Worm (Caenorhabditis elegans) whole organism, young adult: ENCODE measurements around the gene K08E5.5.

Source experiments
- B0261.1 ChIP-seq: sonication (generic microtip); optimal IDR thresholded peaks from 2 replicates; lab custom pipeline; 2016; ENCODE audit warnings: mild to moderate bottlenecking, missing genetic modification characterization, moderate library complexity, missing compliant biosample characterization
- D2030.7 ChIP-seq: fragments of 200-800 bp; sonication (Bioruptor generic); IDR thresholded peaks from 2 replicates; pipeline ENCODE4 v1.3.6; 2022; ENCODE audit warnings: missing genetic modification reagents, missing genetic modification characterization, missing compliant biosample characterization
- F23B12.7 ChIP-seq: sonication (generic microtip); optimal IDR thresholded peaks from 2 replicates; lab custom pipeline; 2017; ENCODE audit warnings: missing genetic modification characterization, mild to moderate bottlenecking, missing compliant biosample characterization, antibody characterized with exemption, moderate library complexity; ENCODE audit not compliant: insufficient read depth
- F33H1.4 ChIP-seq: fragments of 200-800 bp; sonication (Bioruptor generic); IDR thresholded peaks from 2 replicates; pipeline ENCODE4 v1.3.6; 2022; ENCODE audit warnings: missing genetic modification reagents, missing genetic modification characterization, missing compliant biosample characterization
- F49E8.2 ChIP-seq: sonication (generic microtip); optimal IDR thresholded peaks from 3 replicates; lab custom pipeline; 2017; ENCODE audit warnings: missing genetic modification characterization, mild to moderate bottlenecking, missing compliant biosample characterization, antibody characterized with exemption, moderate library complexity; ENCODE audit not compliant: insufficient read depth
- K11D2.4 ChIP-seq: fragments of 200-800 bp; sonication (Bioruptor generic); IDR thresholded peaks from 2 replicates; pipeline ENCODE4 v1.3.6; 2022; ENCODE audit warnings: missing genetic modification reagents, missing genetic modification characterization, missing compliant biosample characterization
- K12H6.12 ChIP-seq: fragments of 200-800 bp; sonication (Bioruptor generic); optimal IDR thresholded peaks from 2 replicates; lab custom pipeline; 2018; ENCODE audit warnings: mild to moderate bottlenecking, missing genetic modification characterization, missing compliant biosample characterization
- Y95B8A.8 ChIP-seq: fragments of 200-800 bp; sonication (Bioruptor generic); IDR thresholded peaks from 2 replicates; pipeline ENCODE4 v1.3.6; 2022; ENCODE audit warnings: missing genetic modification reagents, missing genetic modification characterization, missing compliant biosample characterization
- akir-1 ChIP-seq: fragments of 200-800 bp; sonication (Bioruptor generic); optimal IDR thresholded peaks from 2 replicates; lab custom pipeline; 2018; ENCODE audit warnings: mild to moderate bottlenecking, missing genetic modification characterization, moderate library complexity, missing compliant biosample characterization
- ama-1 ChIP-seq, 3 experiments: fragments of 150-350 bp in 1 of 3; sonication (generic microtip) in 2 of 3; optimal IDR thresholded peaks; 2 replicates each; lab custom pipeline; 2014 to 2018; ENCODE audit warnings: missing biosample characterization in 2 of 3, missing genetic modification characterization in 2 of 3, missing genetic modification reagents in 2 of 3
- aptf-3 ChIP-seq: fragments of 200-800 bp; sonication (Bioruptor generic); IDR thresholded peaks from 2 replicates; pipeline ENCODE4 v1.3.6; 2022; ENCODE audit warnings: missing genetic modification characterization, missing compliant biosample characterization
- attf-5 ChIP-seq: fragments of 200-800 bp; sonication (Bioruptor generic); optimal IDR thresholded peaks from 2 replicates; lab custom pipeline; 2018; ENCODE audit warnings: mild to moderate bottlenecking, missing genetic modification characterization, missing compliant biosample characterization
- bed-2 ChIP-seq: fragments of 200-800 bp; sonication (Bioruptor generic); IDR thresholded peaks from 2 replicates; pipeline ENCODE4 v1.3.6; 2022; ENCODE audit warnings: missing genetic modification reagents, missing genetic modification characterization, missing compliant biosample characterization
- ceh-100 ChIP-seq: fragments of 200-800 bp; sonication (Bioruptor generic); IDR thresholded peaks from 2 replicates; pipeline ENCODE4 v1.3.6; 2022; ENCODE audit warnings: missing genetic modification reagents, missing genetic modification characterization, missing compliant biosample characterization
- ceh-27 ChIP-seq: fragments of 200-800 bp; sonication (Bioruptor generic); optimal IDR thresholded peaks from 2 replicates; lab custom pipeline; 2018; ENCODE audit warnings: mild to moderate bottlenecking, missing genetic modification characterization, moderate library complexity, missing compliant biosample characterization
- ceh-91 ChIP-seq: fragments of 200-800 bp; sonication (Bioruptor generic); IDR thresholded peaks from 2 replicates; pipeline ENCODE4 v1.3.6; 2022; ENCODE audit warnings: missing genetic modification reagents, missing genetic modification characterization, missing compliant biosample characterization
- die-1 ChIP-seq: sonication (generic microtip); optimal IDR thresholded peaks from 2 replicates; lab custom pipeline; 2016; ENCODE audit warnings: missing genotype, mild to moderate bottlenecking, missing genetic modification characterization, missing compliant biosample characterization
- dox-1 ChIP-seq: fragments of 200-800 bp; sonication (Bioruptor generic); IDR thresholded peaks from 2 replicates; pipeline ENCODE4 v1.3.6; 2022; ENCODE audit warnings: missing genetic modification reagents, missing genetic modification characterization, missing compliant biosample characterization
- dpl-1 ChIP-seq: fragments of 150-350 bp; optimal IDR thresholded peaks from 2 replicates; lab custom pipeline; 2014; ENCODE audit warnings: missing biosample characterization, missing genetic modification reagents, missing genetic modification characterization
- efl-1 ChIP-seq: fragments of 150-350 bp; optimal IDR thresholded peaks from 2 replicates; lab custom pipeline; 2014; ENCODE audit warnings: missing biosample characterization, missing genetic modification reagents, missing genetic modification characterization
- let-526 ChIP-seq: fragments of 200-800 bp; sonication (Bioruptor generic); IDR thresholded peaks from 2 replicates; pipeline ENCODE4 v1.3.6; 2022; ENCODE audit warnings: missing genetic modification reagents, missing genetic modification characterization, missing compliant biosample characterization
- let-607 ChIP-seq, 2 experiments: fragments of 200-800 bp in 1 of 2; sonication (Bioruptor generic) in 1 of 2; sonication (generic microtip) in 1 of 2; optimal IDR thresholded peaks; 2 replicates each; lab custom pipeline; 2016 to 2018; ENCODE audit warnings: mild to moderate bottlenecking in 2 of 2, missing compliant biosample characterization in 2 of 2, missing genetic modification characterization in 2 of 2, moderate library complexity in 2 of 2, missing genotype in 1 of 2
- lin-26 ChIP-seq: fragments of 200-800 bp; sonication (Bioruptor generic); IDR thresholded peaks from 2 replicates; pipeline ENCODE4 v1.3.6; 2022; ENCODE audit warnings: missing genetic modification reagents, missing genetic modification characterization, missing compliant biosample characterization
- lin-35 ChIP-seq, 3 experiments: fragments of 150-350 bp in 2 of 3; sonication (generic microtip) in 1 of 3; optimal IDR thresholded peaks; 2 replicates each; lab custom pipeline; 2014 to 2018; ENCODE audit warnings: missing biosample characterization in 3 of 3, missing genetic modification characterization in 3 of 3, missing genetic modification reagents in 3 of 3
- lsl-1 ChIP-seq: fragments of 200-800 bp; sonication (Bioruptor generic); optimal IDR thresholded peaks from 2 replicates; lab custom pipeline; 2018; ENCODE audit warnings: mild to moderate bottlenecking, missing genetic modification characterization, moderate library complexity, missing compliant biosample characterization
- madf-10 ChIP-seq: sonication (generic microtip); optimal IDR thresholded peaks from 2 replicates; lab custom pipeline; 2016; ENCODE audit warnings: mild to moderate bottlenecking, missing genetic modification characterization, missing compliant biosample characterization
- madf-3 ChIP-seq: fragments of 200-800 bp; sonication (Bioruptor generic); IDR thresholded peaks from 2 replicates; pipeline ENCODE4 v1.3.6; 2022; ENCODE audit warnings: missing genetic modification reagents, missing genetic modification characterization, missing compliant biosample characterization
- madf-6 ChIP-seq: fragments of 200-800 bp; sonication (Bioruptor generic); IDR thresholded peaks from 2 replicates; pipeline ENCODE4 v1.3.6; 2022; ENCODE audit warnings: missing genetic modification reagents, missing genetic modification characterization, missing compliant biosample characterization
- madf-8 ChIP-seq: fragments of 200-800 bp; sonication (Bioruptor generic); conservative IDR thresholded peaks from 2 replicates; pipeline ENCODE4 v1.3.6; 2022; ENCODE audit warnings: missing genetic modification reagents, missing genetic modification characterization, missing compliant biosample characterization
- mcd-1 ChIP-seq: fragments of 200-800 bp; sonication (Bioruptor generic); IDR thresholded peaks from 2 replicates; pipeline ENCODE4 v1.3.6; 2022; ENCODE audit warnings: missing genetic modification reagents, missing genetic modification characterization, missing compliant biosample characterization
- mel-28 ChIP-seq: sonication (generic microtip); optimal IDR thresholded peaks from 2 replicates; lab custom pipeline; 2016; ENCODE audit warnings: borderline replicate concordance, mild to moderate bottlenecking, missing genetic modification characterization, missing compliant biosample characterization
- mes-4 ChIP-seq: sonication (generic microtip); optimal IDR thresholded peaks from 2 replicates; lab custom pipeline; 2016; ENCODE audit warnings: missing genotype, missing genetic modification characterization, missing compliant biosample characterization
- nfya-2 ChIP-seq: fragments of 200-800 bp; sonication (Bioruptor generic); IDR thresholded peaks from 2 replicates; pipeline ENCODE4 v1.3.6; 2022; ENCODE audit warnings: missing genetic modification reagents, missing genetic modification characterization, missing compliant biosample characterization
- nhr-80 ChIP-seq: sonication (generic microtip); optimal IDR thresholded peaks from 2 replicates; lab custom pipeline; 2016; ENCODE audit warnings: missing genetic modification characterization, missing compliant biosample characterization
- snpc-3.4 ChIP-seq: sonication (generic microtip); optimal IDR thresholded peaks from 2 replicates; lab custom pipeline; 2017; ENCODE audit warnings: missing genetic modification characterization, mild to moderate bottlenecking, missing compliant biosample characterization, antibody characterized with exemption, moderate library complexity, missing genotype, missing genetic modification reagents
- somi-1 ChIP-seq: fragments of 200-800 bp; sonication (Bioruptor generic); optimal IDR thresholded peaks from 2 replicates; lab custom pipeline; 2018; ENCODE audit warnings: mild to moderate bottlenecking, missing genetic modification characterization, missing compliant biosample characterization
- tlf-1 ChIP-seq: fragments of 200-800 bp; sonication (Bioruptor generic); optimal IDR thresholded peaks from 2 replicates; lab custom pipeline; 2018; ENCODE audit warnings: mild to moderate bottlenecking, missing genetic modification characterization, missing compliant biosample characterization
- unc-130 ChIP-seq: sonication (generic microtip); optimal IDR thresholded peaks from 2 replicates; lab custom pipeline; 2016; ENCODE audit warnings: missing genetic modification reagents, missing genetic modification characterization, missing compliant biosample characterization
- ztf-26 ChIP-seq: sonication (generic microtip); optimal IDR thresholded peaks from 2 replicates; lab custom pipeline; 2017; ENCODE audit warnings: missing genetic modification characterization, missing compliant biosample characterization

Gene K08E5.5

ce11 chrIII:10209703-10210102, 49.4 kb upstream of the K08E5.5 start, which contains the start of gene T20G5.9 (continued):
- TF ChIP-seq somi-1 (GFP tag; lab: Kevin White, UChicago) (no peak), B0261.1 (tag; lab: Kevin White, UChicago) (no peak), madf-8 (peak; percentile 72), unc-130 (GFP tag; lab: Kevin White, UChicago) (no peak), K11D2.4 (GFP tag; lab: Robert Waterston, UW) (no peak), D2030.7 (GFP tag; lab: Robert Waterston, UW) (peak; percentile 48; the same call in 1 of the 2 replicates), F33H1.4 (GFP tag; lab: Robert Waterston, UW) (peak; percentile 42; the same call in 1 of the 2 replicates), lin-26 (peak; percentile 36; the same call in 1 of the 2 replicates), lsl-1 (GFP tag; lab: Kevin White, UChicago) (no peak), mcd-1 (GFP tag; lab: Robert Waterston, UW) (0 out of 2 replicates have a peak, but pooled peaks have one; percentile 25), lin-35 (GFP tag; optimal IDR thresholded peaks at IDR 0.05; lab: Kevin White, UChicago) (no peak), madf-10 (tag; lab: Kevin White, UChicago) (no peak), snpc-3.4 (tag; lab: Kevin White, UChicago) (peak; percentile 15), ama-1 (optimal IDR thresholded peaks at IDR 0.05; lab: Kevin White, UChicago) (peak; percentile 31), ama-1 (GFP tag; optimal IDR thresholded peaks at IDR 0.05; lab: Kevin White, UChicago) (peak in 1 of 2 experiments; percentile 19), F49E8.2 (tag; lab: Kevin White, UChicago) (no peak), ztf-26 (tag; lab: Kevin White, UChicago) (no peak)

DNA sequence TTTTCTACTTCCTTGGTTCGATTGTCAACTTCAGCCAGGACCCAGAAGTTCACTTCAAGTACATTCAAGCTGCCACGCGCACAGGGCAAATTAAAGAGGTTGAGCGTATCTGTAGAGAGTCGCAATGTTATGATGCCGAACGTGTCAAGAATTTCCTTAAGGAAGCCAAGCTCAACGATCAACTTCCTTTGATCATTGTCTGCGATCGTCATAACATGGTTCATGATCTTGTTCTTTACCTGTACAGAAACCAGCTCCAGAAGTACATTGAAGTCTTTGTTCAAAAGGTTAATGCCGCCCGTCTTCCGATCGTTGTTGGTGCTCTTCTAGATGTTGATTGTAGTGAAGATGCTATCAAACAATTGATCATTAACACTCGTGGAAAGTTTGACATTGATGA, 46.1 kb upstream of the K08E5.5 start:
- TF ChIP-seq Y95B8A.8 (GFP tag; lab: Robert Waterston, UW) (no peak), aptf-3 (GFP tag; lab: Robert Waterston, UW) (no peak), F23B12.7 (tag; lab: Kevin White, UChicago) (no peak), akir-1 (GFP tag; lab: Kevin White, UChicago) (no peak), F33H1.4 (GFP tag; lab: Robert Waterston, UW) (no peak), K12H6.12 (tag; lab: Kevin White, UChicago) (no peak), ceh-100 (no peak), ceh-27 (GFP tag; lab: Kevin White, UChicago) (no peak), mes-4 (tag; lab: Kevin White, UChicago) (no peak), madf-10 (tag; lab: Kevin White, UChicago) (no peak), mel-28 (tag; lab: Kevin White, UChicago) (no peak), K11D2.4 (GFP tag; lab: Robert Waterston, UW) (no peak), let-526 (no peak)

- TF ChIP-seq nfya-2: no peak
- no peak for TF ChIP-seq mel-28 (tag; lab: Kevin White, UChicago)
- no peak for TF ChIP-seq bed-2 (GFP tag; lab: Robert Waterston, UW)
- TF ChIP-seq nhr-80 (tag; lab: Kevin White, UChicago): peak; percentile 52
- peak; percentile 89 for TF ChIP-seq madf-3
- peak; percentile 87 for TF ChIP-seq lsl-1 (GFP tag; lab: Kevin White, UChicago)
- TF ChIP-seq somi-1 (GFP tag; lab: Kevin White, UChicago): no peak
- TF ChIP-seq ceh-91 (GFP tag; lab: Robert Waterston, UW): peak; percentile 80; the same call in 1 of the 2 replicates
- TF ChIP-seq madf-6 (GFP tag; lab: Robert Waterston, UW): peak; percentile 90
- peak; percentile 33 for TF ChIP-seq attf-5 (GFP tag; lab: Kevin White, UChicago)
- 0 out of 2 replicates have a peak, but pooled peaks have one; percentile 39 for TF ChIP-seq aptf-3 (GFP tag; lab: Robert Waterston, UW)
- TF ChIP-seq B0261.1 (tag; lab: Kevin White, UChicago): no peak
- TF ChIP-seq mcd-1 (GFP tag; lab: Robert Waterston, UW): peak; percentile 67
- peak; percentile 75 for TF ChIP-seq madf-8
- TF ChIP-seq die-1 (tag; lab: Kevin White, UChicago): no peak
- peak; percentile 40; the same call in 1 of the 2 replicates for TF ChIP-seq D2030.7 (GFP tag; lab: Robert Waterston, UW)
- peak; percentile 46 for TF ChIP-seq dpl-1 (GFP tag; lab: Kevin White, UChicago)
- peak in 1 of 2 experiments; percentile 41 for TF ChIP-seq let-607 (tag; optimal IDR thresholded peaks at IDR 0.05; lab: Kevin White, UChicago)
- TF ChIP-seq efl-1 (GFP tag; lab: Kevin White, UChicago): peak; percentile 78
- TF ChIP-seq tlf-1 (GFP tag; lab: Kevin White, UChicago): peak; percentile 20
- no peak for TF ChIP-seq ama-1 (optimal IDR thresholded peaks at IDR 0.05; lab: Kevin White, UChicago)
- no peak for TF ChIP-seq ama-1 (GFP tag; optimal IDR thresholded peaks at IDR 0.05; lab: Kevin White, UChicago)
- peak; percentile 77 for TF ChIP-seq F33H1.4 (GFP tag; lab: Robert Waterston, UW)
- peak; percentile 46; the same call in 1 of the 2 replicates for TF ChIP-seq dox-1
These were observed 42.9 kb upstream of the K08E5.5 start, which contains the start of gene chc-1 for ce11 chrIII:10202894-10203871. Gene chc-1, plus strand, starts transcription at chrIII:10203821.
